Fruit fly (Drosophila melanogaster) whole organism, embryonic: ENCODE data around the gene Rnb.

ENCODE experiments used
- Atf6 ChIP-seq: fragments of 200-800 bp; sonication (Bioruptor generic); IDR thresholded peaks from 2 replicates; pipeline ENCODE4 v1.3.6; 2022; ENCODE audit warnings: missing biosample characterization, missing genetic modification characterization
- CG18262 ChIP-seq: fragments of 200-800 bp; optimal IDR thresholded peaks from 3 replicates; lab custom pipeline; 2019; ENCODE audit warnings: missing biosample characterization, mild to moderate bottlenecking, missing genetic modification characterization, moderate library complexity
- CG32772 ChIP-seq: fragments of 200-800 bp; sonication (Bioruptor generic); IDR thresholded peaks from 2 replicates; pipeline ENCODE4 v1.3.6; 2022; ENCODE audit warnings: missing biosample characterization, missing genetic modification characterization
- CG43689 ChIP-seq: fragments of 200-800 bp; sonication (Bioruptor generic); IDR thresholded peaks from 2 replicates; pipeline ENCODE4 v1.3.6; 2022; ENCODE audit warnings: missing biosample characterization, missing genetic modification characterization
- CG6175 ChIP-seq: fragments of 200-800 bp; sonication (Bioruptor generic); IDR thresholded peaks from 3 replicates; pipeline ENCODE4 v1.3.6; 2022; ENCODE audit warnings: missing biosample characterization, missing genetic modification characterization
- CG6813 ChIP-seq: fragments of 200-800 bp; sonication (Bioruptor generic); optimal IDR thresholded peaks from 2 replicates; lab custom pipeline; 2017; ENCODE audit warnings: missing biosample characterization, missing genetic modification characterization, mild to moderate bottlenecking, moderate library complexity, missing genetic modification reagents
- D ChIP-seq, 2 experiments: fragments of 200-800 bp in 1 of 2; fragments of >200 bp in 1 of 2; sonication (Bioruptor generic) in 1 of 2; optimal IDR thresholded peaks; 2 replicates in 1 of 2; 3 replicates in 1 of 2; lab custom pipeline; 2017; ENCODE audit warnings: mild to moderate bottlenecking in 1 of 2, missing biosample characterization in 1 of 2, missing genetic modification characterization in 1 of 2, missing genetic modification reagents in 1 of 2
- D19B ChIP-seq: fragments of 200-800 bp; sonication (Bioruptor generic); optimal IDR thresholded peaks from 2 replicates; lab custom pipeline; 2017; ENCODE audit warnings: missing biosample characterization, mild to moderate bottlenecking, missing genetic modification characterization
- Dfd ChIP-seq, 2 experiments: fragments of >200 bp; optimal IDR thresholded peaks; 2 replicates each; lab custom pipeline; 2017; ENCODE audit warnings: missing biosample characterization in 2 of 2, missing genetic modification characterization in 2 of 2
- repo ChIP-seq: fragments of 200-800 bp; sonication (Bioruptor generic); optimal IDR thresholded peaks from 2 replicates; lab custom pipeline; 2016; ENCODE audit warnings: missing biosample characterization, missing genetic modification characterization
- sima ChIP-seq: fragments of 200-800 bp; sonication (Bioruptor generic); optimal IDR thresholded peaks from 2 replicates; lab custom pipeline; 2016; ENCODE audit warnings: missing biosample characterization, missing genetic modification characterization
- slp2 ChIP-seq: fragments of 200-800 bp; sonication (Bioruptor generic); optimal IDR thresholded peaks from 2 replicates; lab custom pipeline; 2016; ENCODE audit warnings: missing biosample characterization, missing genetic modification characterization
- so ChIP-seq: fragments of 200-800 bp; sonication (Bioruptor generic); IDR thresholded peaks from 3 replicates; pipeline ENCODE4 v1.3.6; 2022; ENCODE audit warnings: missing biosample characterization, missing genetic modification characterization
- stwl ChIP-seq: fragments of 200-800 bp; sonication (Bioruptor generic); optimal IDR thresholded peaks from 3 replicates; lab custom pipeline; 2018; ENCODE audit warnings: missing biosample characterization, mild to moderate bottlenecking, missing genetic modification characterization, moderate library complexity

- TF ChIP-seq CG43689 (GFP tag; lab: Robert Waterston, UW), result no peak
- peak; percentile 28 for TF ChIP-seq CG6813 (GFP tag; lab: Kevin White, UChicago)
- TF ChIP-seq CG6175 (GFP tag; lab: Robert Waterston, UW), result no peak
- no peak for TF ChIP-seq CG18262 (tag; lab: Kevin White, UChicago)
- no peak for TF ChIP-seq D19B (GFP tag; lab: Kevin White, UChicago)
- no peak for TF ChIP-seq so (GFP tag; lab: Robert Waterston, UW)
- TF ChIP-seq repo (GFP tag; lab: Kevin White, UChicago), result no peak
- TF ChIP-seq sima (GFP tag; lab: Kevin White, UChicago), result no peak
- TF ChIP-seq Atf6 (GFP tag; lab: Robert Waterston, UW), result 0 out of 2 replicates have a peak, but pooled peaks have one; percentile 12
- no peak for TF ChIP-seq D (optimal IDR thresholded peaks at IDR 0.05; lab: Kevin White, UChicago)
- TF ChIP-seq D (GFP tag; optimal IDR thresholded peaks at IDR 0.05; lab: Kevin White, UChicago), result no peak
- no peak for TF ChIP-seq slp2 (GFP tag; lab: Kevin White, UChicago)
- no peak for TF ChIP-seq Dfd (GFP tag; optimal IDR thresholded peaks at IDR 0.05; lab: Kevin White, UChicago)
- TF ChIP-seq CG32772 (GFP tag; lab: Robert Waterston, UW), result 0 out of 2 replicates have a peak, but pooled peaks have one; percentile 25
- peak; percentile 6 for TF ChIP-seq stwl (tag; lab: Kevin White, UChicago)
Observed at dm6 chr3R:29798966-29799680, at the start of gene Rnb, which contains the start of gene Drice.
